Worm (Caenorhabditis elegans) whole organism, L1 larva: ENCODE data around the gene txt-6.
"Not testable (repeated sequence)": the region's sequence is repeated elsewhere in the genome, so short reads cannot be mapped to it uniquely, and the experiment has no call there.

Experiments
- C04F5.9 ChIP-seq: sonication (generic microtip); optimal IDR thresholded peaks from 2 replicates; lab custom pipeline; 2016; ENCODE audit warnings: missing genetic modification characterization, missing compliant biosample characterization
- C16A3.4 ChIP-seq: fragments of 150-350 bp; optimal IDR thresholded peaks from 2 replicates; lab custom pipeline; 2014; ENCODE audit warnings: missing biosample characterization, missing genetic modification characterization
- C34B4.2 ChIP-seq: sonication (generic microtip); optimal IDR thresholded peaks from 2 replicates; lab custom pipeline; 2017; ENCODE audit warnings: mild to moderate bottlenecking, missing genetic modification characterization, missing compliant biosample characterization
- F16B12.6 ChIP-seq: fragments of 150-350 bp; optimal IDR thresholded peaks from 2 replicates; lab custom pipeline; 2014; ENCODE audit warnings: missing biosample characterization, missing genetic modification characterization
- aha-1 ChIP-seq: fragments of 150-350 bp; optimal IDR thresholded peaks from 2 replicates; lab custom pipeline; 2014; ENCODE audit warnings: missing biosample characterization, missing genetic modification characterization
- ceh-82 ChIP-seq, 3 experiments: fragments of 150-350 bp in 1 of 3; sonication (generic microtip) in 2 of 3; optimal IDR thresholded peaks; 2 replicates each; lab custom pipeline; 2014 to 2017; ENCODE audit warnings: missing biosample characterization in 3 of 3, missing genetic modification characterization in 3 of 3
- dsc-1 ChIP-seq: sonication (generic microtip); optimal IDR thresholded peaks from 2 replicates; lab custom pipeline; 2016; ENCODE audit warnings: mild to moderate bottlenecking, missing genetic modification characterization, missing compliant biosample characterization
- efl-1 ChIP-seq, 4 experiments: fragments of 150-350 bp; optimal IDR thresholded peaks in 3 of 4; peaks in 1 of 4; 1 replicate in 1 of 4; 2 replicates in 3 of 4; lab custom pipeline; 2014; ENCODE audit warnings: missing biosample characterization in 2 of 4, missing genetic modification characterization in 2 of 4, missing genetic modification reagents in 2 of 4
- elt-2 ChIP-seq: sonication (generic microtip); optimal IDR thresholded peaks from 2 replicates; lab custom pipeline; 2016; ENCODE audit warnings: missing genetic modification characterization, mild to moderate bottlenecking, inconsistent platforms, missing compliant biosample characterization, missing genetic modification reagents
- ets-5 ChIP-seq: fragments of 200-800 bp; sonication (Bioruptor generic); IDR thresholded peaks from 2 replicates; pipeline ENCODE4 v1.3.6; 2022; ENCODE audit warnings: missing genetic modification characterization, missing compliant biosample characterization
- hlh-17 ChIP-seq: fragments of 200-800 bp; sonication (Bioruptor generic); optimal IDR thresholded peaks from 2 replicates; lab custom pipeline; 2018; ENCODE audit warnings: missing genetic modification characterization, mild to moderate bottlenecking, missing compliant biosample characterization, moderate library complexity, borderline replicate concordance
- irx-1 ChIP-seq: sonication (generic microtip); optimal IDR thresholded peaks from 2 replicates; lab custom pipeline; 2016; ENCODE audit warnings: missing genetic modification characterization, missing compliant biosample characterization
- isw-1 ChIP-seq: fragments of 200-800 bp; sonication (Bioruptor generic); IDR thresholded peaks from 2 replicates; pipeline ENCODE4 v1.3.6; 2022; ENCODE audit warnings: missing genetic modification characterization, missing compliant biosample characterization
- jun-1 ChIP-seq: fragments of 150-350 bp; optimal IDR thresholded peaks from 2 replicates; lab custom pipeline; 2014; ENCODE audit warnings: missing biosample characterization, missing genetic modification reagents, missing genetic modification characterization
- lin-13 ChIP-seq: fragments of 150-350 bp; optimal IDR thresholded peaks from 2 replicates; lab custom pipeline; 2014; ENCODE audit warnings: missing biosample characterization, missing genetic modification reagents, missing genetic modification characterization
- lin-15B ChIP-seq: fragments of 150-350 bp; sonication (generic microtip); optimal IDR thresholded peaks from 3 replicates; lab custom pipeline; 2014; ENCODE audit warnings: missing biosample characterization, missing genetic modification characterization
- lir-3 ChIP-seq: sonication (generic microtip); optimal IDR thresholded peaks from 2 replicates; lab custom pipeline; 2016; ENCODE audit warnings: mild to moderate bottlenecking, missing genetic modification characterization, moderate library complexity, missing compliant biosample characterization; ENCODE audit not compliant: poor library complexity
- lsy-2 ChIP-seq, 2 experiments: fragments of 150-350 bp; optimal IDR thresholded peaks; 2 replicates each; lab custom pipeline; 2014; ENCODE audit warnings: missing biosample characterization in 2 of 2, missing genetic modification characterization in 2 of 2
- mef-2 ChIP-seq: fragments of 150-350 bp; optimal IDR thresholded peaks from 2 replicates; lab custom pipeline; 2014; ENCODE audit warnings: missing biosample characterization, missing genetic modification characterization
- mep-1 ChIP-seq: fragments of 150-350 bp; optimal IDR thresholded peaks from 2 replicates; lab custom pipeline; 2014; ENCODE audit warnings: missing biosample characterization, missing genetic modification characterization
- nhr-12 ChIP-seq: sonication (generic microtip); optimal IDR thresholded peaks from 2 replicates; lab custom pipeline; 2017; ENCODE audit warnings: missing biosample characterization, missing genetic modification characterization
- nhr-19 ChIP-seq: fragments of 200-800 bp; sonication (Bioruptor generic); conservative IDR thresholded peaks from 2 replicates; pipeline ENCODE4 v1.3.6; 2022; ENCODE audit warnings: missing genetic modification characterization, missing compliant biosample characterization
- nhr-85 ChIP-seq: sonication (generic microtip); peaks from one replicate; lab custom pipeline; 2016; ENCODE audit warnings: missing genetic modification characterization, inconsistent platforms, missing compliant biosample characterization
- nhr-90 ChIP-seq: sonication (generic microtip); optimal IDR thresholded peaks from 2 replicates; lab custom pipeline; 2016; ENCODE audit warnings: mild to moderate bottlenecking, missing genetic modification characterization, missing compliant biosample characterization; ENCODE audit not compliant: poor library complexity
- rnt-1 ChIP-seq: sonication (generic microtip); optimal IDR thresholded peaks from 2 replicates; lab custom pipeline; 2016; ENCODE audit warnings: mild to moderate bottlenecking, missing genetic modification characterization, moderate library complexity, missing compliant biosample characterization
- snpc-4 ChIP-seq: fragments of 150-350 bp; optimal IDR thresholded peaks from 2 replicates; lab custom pipeline; 2014; ENCODE audit warnings: missing biosample characterization, missing genetic modification characterization
- snu-23 ChIP-seq: sonication (generic microtip); optimal IDR thresholded peaks from 2 replicates; lab custom pipeline; 2016; ENCODE audit warnings: missing genetic modification characterization, missing compliant biosample characterization
- swsn-7 ChIP-seq: sonication (generic microtip); optimal IDR thresholded peaks from 2 replicates; lab custom pipeline; 2016; ENCODE audit warnings: missing genetic modification characterization, missing compliant biosample characterization
- tbx-2 ChIP-seq: sonication (generic microtip); optimal IDR thresholded peaks from 2 replicates; lab custom pipeline; 2016; ENCODE audit warnings: missing genetic modification characterization, missing compliant biosample characterization
- tlp-1 ChIP-seq: fragments of 150-350 bp; optimal IDR thresholded peaks from 2 replicates; lab custom pipeline; 2014; ENCODE audit warnings: missing biosample characterization, missing genetic modification characterization
- unc-130 ChIP-seq: fragments of 150-350 bp; optimal IDR thresholded peaks from 2 replicates; lab custom pipeline; 2017; ENCODE audit warnings: missing biosample characterization, missing genetic modification characterization, inconsistent platforms
- unc-30 ChIP-seq: sonication (generic microtip); optimal IDR thresholded peaks from 2 replicates; lab custom pipeline; 2017; ENCODE audit warnings: missing biosample characterization, missing genetic modification characterization
- unc-62 ChIP-seq: fragments of 150-350 bp; optimal IDR thresholded peaks from 2 replicates; lab custom pipeline; 2014; ENCODE audit warnings: missing biosample characterization, missing genetic modification reagents, missing genetic modification characterization
- unc-86 ChIP-seq: sonication (generic microtip); optimal IDR thresholded peaks from 2 replicates; lab custom pipeline; 2016; ENCODE audit warnings: missing genetic modification characterization, missing compliant biosample characterization
- vab-15 ChIP-seq: sonication (generic microtip); optimal IDR thresholded peaks from 2 replicates; lab custom pipeline; 2017; ENCODE audit warnings: missing genotype, mild to moderate bottlenecking, missing genetic modification characterization, missing compliant biosample characterization
- ztf-4 ChIP-seq: fragments of 150-350 bp; optimal IDR thresholded peaks from 2 replicates; lab custom pipeline; 2014; ENCODE audit warnings: missing biosample characterization, missing genetic modification characterization

The txt-6 gene

DNA sequence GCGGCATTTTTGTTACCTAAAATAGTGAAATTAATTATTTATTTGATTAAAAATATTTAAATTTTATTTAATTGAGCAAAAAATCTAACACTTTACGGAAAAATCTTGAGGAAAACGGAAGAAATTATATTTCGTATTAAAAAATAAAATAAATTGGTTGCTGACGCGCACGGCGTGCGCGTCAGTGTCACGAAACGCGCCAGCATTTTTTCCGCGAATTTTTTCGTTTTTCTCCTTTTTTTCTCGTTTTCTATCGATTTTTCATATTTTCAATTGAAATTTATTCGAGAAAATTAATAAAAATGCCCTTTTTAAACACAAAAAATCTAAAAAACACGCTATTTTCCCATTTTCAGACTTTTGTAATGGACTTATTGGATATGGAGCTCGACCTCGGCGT lies 9.1 kb upstream of the txt-6 start, which contains the start of the genes Y61A9LA.10 and F54D11.4 (continued):
- TF ChIP-seq vab-15 (tag; lab: Kevin White, UChicago) (no peak), nhr-19 (no peak; the same call in 1 of the 2 replicates), unc-86 (peak; percentile 40), C34B4.2 (tag; lab: Kevin White, UChicago) (no peak), nhr-12 (tag; lab: Kevin White, UChicago) (no peak)

DNA sequence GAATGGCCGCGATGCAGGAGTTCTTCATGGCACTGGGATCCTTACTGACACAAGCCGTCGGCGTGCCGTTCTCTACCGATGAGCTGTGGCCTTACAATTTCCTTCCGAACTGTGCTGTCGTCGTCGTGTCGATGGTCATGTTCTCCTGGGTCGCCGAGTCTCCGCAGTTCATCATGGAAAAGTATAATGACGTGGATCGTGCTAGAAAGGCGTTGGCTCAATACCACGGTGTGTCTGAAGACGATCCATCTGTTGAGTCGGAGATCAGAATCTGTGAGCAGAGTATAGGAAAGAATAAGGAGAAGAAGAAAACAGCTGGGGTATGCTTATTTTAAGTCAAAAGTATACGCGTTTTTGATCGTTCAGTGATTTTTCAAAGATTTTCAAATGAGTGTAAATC lies 7.5 kb downstream of the txt-6 start:
- TF ChIP-seq tlp-1 (tag; lab: Kevin White, UChicago) (no peak), efl-1 (optimal IDR thresholded peaks at IDR 0.05; lab: Kevin White, UChicago) (no peak), efl-1 (GFP tag; optimal IDR thresholded peaks at IDR 0.05 in 1 of 2; lab: Kevin White, UChicago) (peak in 1 of 2 experiments; percentile 90)
- TF ChIP-seq, all 84 proteins: peak for 1

DNA sequence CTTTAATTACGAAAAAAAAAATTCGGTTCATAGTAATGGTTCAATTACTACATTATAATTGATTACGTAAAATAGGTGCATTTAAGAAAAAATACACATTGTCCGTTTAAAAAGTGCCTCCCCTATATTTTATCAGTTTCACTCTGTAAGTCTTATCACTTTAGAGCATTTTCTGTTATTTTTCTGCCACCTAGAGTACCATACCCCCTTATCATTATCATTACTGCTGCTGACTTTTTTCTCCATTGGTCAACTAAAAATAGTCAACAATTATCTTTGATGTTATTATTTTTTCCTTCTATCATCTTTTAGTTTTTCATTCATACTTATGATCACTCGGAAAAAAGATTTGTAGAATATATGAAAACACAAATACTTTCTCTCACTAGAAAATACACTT lies 8.2 kb downstream of the txt-6 start:
- TF ChIP-seq elt-2 (tag; lab: Kevin White, UChicago) (peak; percentile 76), unc-62 (GFP tag; lab: Kevin White, UChicago) (no peak), C16A3.4 (no peak)

ce11 chrV:4590791-4591190 lies 15.9 kb downstream of the txt-6 start:
- TF ChIP-seq C16A3.4 = no peak
- TF ChIP-seq aha-1 (tag; lab: Kevin White, UChicago) = no peak
- no peak for TF ChIP-seq efl-1 (optimal IDR thresholded peaks at IDR 0.05; lab: Kevin White, UChicago)
- TF ChIP-seq efl-1 (GFP tag; optimal IDR thresholded peaks at IDR 0.05 in 1 of 2; lab: Kevin White, UChicago) = peak in 1 of 2 experiments; percentile 87
- peak; percentile 11 for TF ChIP-seq nhr-85

DNA sequence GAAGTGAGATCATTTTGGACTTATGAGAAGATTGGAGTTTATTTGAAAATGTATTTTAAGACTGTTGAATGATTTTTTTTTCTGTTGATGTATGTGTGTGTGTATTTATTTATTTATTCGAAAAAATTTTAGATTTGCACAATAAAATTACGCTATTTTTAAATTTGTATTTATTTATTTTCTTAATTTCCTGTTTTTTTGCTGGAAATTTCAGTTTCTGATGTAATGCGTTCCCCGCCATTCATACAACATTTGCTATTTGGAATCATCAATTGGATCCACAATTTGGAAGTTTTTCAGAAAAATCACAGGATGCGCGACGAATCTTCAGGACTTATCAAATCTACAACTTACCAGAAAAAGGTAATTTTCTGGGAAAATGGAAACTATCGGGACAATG lies 21.7 kb downstream of the txt-6 start, which contains the start of gene Y61A9LA.1:
Y61A9LA.1 (plus strand) TSS at position 301 of the 400 bp plus-strand sequence.
- TF ChIP-seq nhr-85 (peak; percentile 40), lir-3 (tag; lab: Kevin White, UChicago) (no peak)

- no peak for TF ChIP-seq C04F5.9 (tag; lab: Kevin White, UChicago)
- no peak for TF ChIP-seq lsy-2 (tag; optimal IDR thresholded peaks at IDR 0.05; lab: Kevin White, UChicago)
These were observed 26.1 kb downstream of the txt-6 start for ce11 chrV:4580594-4580993.

DNA sequence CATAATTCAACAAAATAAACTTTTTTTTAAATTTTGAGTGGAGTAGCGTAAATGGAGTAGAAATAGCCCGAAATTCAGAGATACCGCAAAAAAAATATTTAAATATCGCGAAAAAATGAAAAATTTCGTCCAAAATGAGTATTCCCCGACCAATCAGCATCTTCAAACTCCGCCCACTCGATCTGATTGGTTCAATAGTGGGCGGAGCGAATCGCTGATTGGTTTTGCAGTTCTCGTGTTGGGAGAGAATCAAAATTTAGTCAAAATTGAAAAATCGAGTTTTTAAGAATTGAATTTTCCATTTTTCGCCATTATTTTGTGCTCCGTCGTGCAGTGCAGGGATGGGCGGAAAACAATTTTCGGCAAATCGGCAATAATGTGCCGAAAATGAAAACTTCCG lies 31.3 kb downstream of the txt-6 start:
- TF ChIP-seq mep-1 (tag; lab: Kevin White, UChicago) (no peak), jun-1 (tag; lab: Kevin White, UChicago) (no peak), ets-5 (no peak), lin-13 (GFP tag; lab: Kevin White, UChicago) (no peak), ceh-82 (tag; optimal IDR thresholded peaks at IDR 0.05; lab: Kevin White, UChicago) (no peak)
- TF ChIP-seq, all 84 proteins: peak for 0

ce11 chrV:4573824-4574223 lies 32.9 kb downstream of the txt-6 start, which contains the start of gene hpo-39:
Gene hpo-39 (minus strand): TSS chrV:4573924.
- TF ChIP-seq hlh-17 (GFP tag; lab: Kevin White, UChicago); C04F5.9 (tag; lab: Kevin White, UChicago); snpc-4 (tag; lab: Kevin White, UChicago): not testable (repeated sequence)

DNA sequence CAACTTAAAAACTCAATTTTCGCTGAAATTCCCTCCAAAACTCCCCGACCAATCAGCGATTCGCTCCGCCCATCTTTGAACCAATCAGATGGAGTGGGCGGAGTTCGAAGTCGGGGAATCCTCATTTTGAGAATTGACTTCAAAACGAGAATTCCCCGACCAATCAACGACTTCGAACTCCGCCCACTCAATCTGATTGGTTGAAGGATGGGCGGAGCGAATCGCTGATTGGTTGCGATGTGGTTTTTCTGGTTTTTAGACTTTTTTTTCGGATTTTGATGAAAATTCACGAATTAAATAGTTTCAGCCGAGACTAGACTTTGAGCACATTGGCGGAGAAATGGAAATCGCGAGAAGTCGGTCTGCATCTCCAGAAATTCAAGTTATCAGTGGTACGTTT lies 34.7 kb downstream of the txt-6 start:
- TF ChIP-seq ceh-82 (tag; optimal IDR thresholded peaks at IDR 0.05; lab: Kevin White, UChicago) = no peak
- TF ChIP-seq lin-15B (tag; lab: Kevin White, UChicago) = no peak
- TF ChIP-seq rnt-1 (tag; lab: Kevin White, UChicago) = no peak
- no peak for TF ChIP-seq ztf-4
- TF ChIP-seq swsn-7 (tag; lab: Kevin White, UChicago) = no peak
- TF ChIP-seq isw-1 (GFP tag; lab: Robert Waterston, UW) = no peak
- no peak for TF ChIP-seq tbx-2
- TF ChIP-seq nhr-90 (tag; lab: Kevin White, UChicago) = no peak
- TF ChIP-seq unc-130 (tag; lab: Kevin White, UChicago) = no peak
- no peak for TF ChIP-seq C16A3.4
- no peak for TF ChIP-seq dsc-1 (tag; lab: Kevin White, UChicago)
- TF ChIP-seq irx-1 (tag; lab: Kevin White, UChicago) = no peak
- no peak for TF ChIP-seq mef-2 (tag; lab: Kevin White, UChicago)
- TF ChIP-seq F16B12.6 = no peak
- TF ChIP-seq unc-30 (tag; lab: Kevin White, UChicago) = no peak
- no peak for TF ChIP-seq snu-23 (GFP tag; lab: Kevin White, UChicago)
